Worm (Caenorhabditis elegans) whole organism, midembryonic: ENCODE data around the gene gtf-2E1.

Experiments used
- T22C8.4 ChIP-seq: fragments of 200-800 bp; sonication (Bioruptor generic); IDR thresholded peaks from 2 replicates; pipeline ENCODE4 v1.3.6; 2022; ENCODE audit warnings: missing genetic modification characterization, missing compliant biosample characterization
- cog-1 ChIP-seq: sonication (generic microtip); optimal IDR thresholded peaks from 2 replicates; lab custom pipeline; 2016; ENCODE audit warnings: missing genetic modification characterization, missing compliant biosample characterization
- flt-1 ChIP-seq: fragments of 200-800 bp; sonication (Bioruptor generic); IDR thresholded peaks from 2 replicates; pipeline ENCODE4 v1.3.6; 2022; ENCODE audit warnings: missing genetic modification characterization, missing compliant biosample characterization
- klf-2 ChIP-seq: fragments of 200-800 bp; sonication (Bioruptor generic); conservative IDR thresholded peaks from 2 replicates; pipeline ENCODE4 v1.3.6; 2022; ENCODE audit warnings: missing genetic modification reagents, missing genetic modification characterization, missing compliant biosample characterization
- med-1 ChIP-seq: sonication (generic microtip); optimal IDR thresholded peaks from 2 replicates; lab custom pipeline; 2017; ENCODE audit warnings: missing genetic modification characterization, mild to moderate bottlenecking, missing compliant biosample characterization, antibody characterized with exemption, missing genetic modification reagents; ENCODE audit not compliant: insufficient read depth
- ref-1 ChIP-seq: fragments of 200-800 bp; sonication (Bioruptor generic); conservative IDR thresholded peaks from 2 replicates; pipeline ENCODE4 v1.3.6; 2022; ENCODE audit warnings: missing genetic modification reagents, missing genetic modification characterization, missing compliant biosample characterization
- tab-1 ChIP-seq: fragments of 200-800 bp; sonication (Bioruptor generic); IDR thresholded peaks from 2 replicates; pipeline ENCODE4 v1.3.6; 2022; ENCODE audit warnings: missing genetic modification characterization, missing compliant biosample characterization
- ztf-23 ChIP-seq: fragments of 200-800 bp; sonication (Bioruptor generic); IDR thresholded peaks from 2 replicates; pipeline ENCODE4 v1.3.6; 2022; ENCODE audit warnings: missing genetic modification reagents, missing genetic modification characterization, missing compliant biosample characterization
- ztf-29 ChIP-seq: fragments of 200-800 bp; sonication (Bioruptor generic); IDR thresholded peaks from 2 replicates; pipeline ENCODE4 v1.3.6; 2022; ENCODE audit warnings: missing genetic modification reagents, missing genetic modification characterization, missing compliant biosample characterization

DNA sequence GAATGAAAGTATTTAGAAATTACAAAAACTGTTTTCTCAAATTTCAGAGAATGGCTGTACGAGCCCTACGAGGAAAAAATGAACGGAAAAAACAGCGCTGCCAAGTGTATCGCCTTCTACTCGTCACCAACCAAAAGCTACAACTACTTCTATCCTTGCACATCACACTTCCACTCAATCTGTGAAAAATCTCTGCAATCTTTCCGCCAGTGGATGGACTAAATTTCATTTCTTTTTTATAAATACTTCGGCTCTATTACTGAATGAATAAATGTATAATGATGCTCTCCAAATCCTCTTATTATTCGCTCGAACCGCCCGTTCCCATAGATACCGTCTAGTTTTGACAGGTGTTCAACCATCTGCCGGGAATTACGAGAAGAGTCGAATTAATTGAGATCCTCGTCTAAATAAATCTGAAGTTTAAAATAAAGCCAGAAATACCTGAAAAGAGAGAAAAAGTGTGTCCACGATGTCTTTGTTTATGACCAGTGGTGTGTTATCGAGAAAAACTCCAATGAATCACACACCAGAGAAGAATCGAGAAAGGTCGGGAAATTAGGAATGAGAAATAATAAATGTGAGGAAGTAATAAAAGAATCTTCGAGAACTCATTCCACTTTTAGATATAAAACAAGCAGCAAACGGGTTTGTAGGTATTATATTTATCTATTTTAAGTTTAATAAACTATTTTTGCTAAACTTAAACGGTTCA is 22.5 kb downstream of the gtf-2E1 start:
- no peak for TF ChIP-seq flt-1 (GFP tag; lab: Robert Waterston, UW)
- TF ChIP-seq tab-1, result no peak
- TF ChIP-seq cog-1, result no peak
- no peak for TF ChIP-seq ref-1
- no peak for TF ChIP-seq ztf-29 (GFP tag; lab: Robert Waterston, UW)
- no peak for TF ChIP-seq ztf-23
- TF ChIP-seq T22C8.4 (GFP tag; lab: Robert Waterston, UW), result no peak
- TF ChIP-seq klf-2 (GFP tag; lab: Robert Waterston, UW), result no peak
- TF ChIP-seq med-1 (GFP tag; lab: Kevin White, UChicago), result no peak
